Worm (Caenorhabditis elegans) whole organism, early embryonic: ENCODE results near the gene clec-34.

ENCODE experiments used
- B0310.2 ChIP-seq: sonication (generic microtip); optimal IDR thresholded peaks from 2 replicates; lab custom pipeline; 2016; ENCODE audit warnings: mild to moderate bottlenecking, missing genetic modification characterization, missing compliant biosample characterization
- F13C5.2 ChIP-seq: sonication (generic microtip); optimal IDR thresholded peaks from 2 replicates; lab custom pipeline; 2017; ENCODE audit warnings: mild to moderate bottlenecking, missing genetic modification characterization, inconsistent platforms, missing compliant biosample characterization
- ama-1 ChIP-seq: fragments of 150-350 bp; optimal IDR thresholded peaks from 2 replicates; lab custom pipeline; 2014
- ceh-13 ChIP-seq: fragments of 200-800 bp; sonication (Bioruptor generic); optimal IDR thresholded peaks from 2 replicates; lab custom pipeline; 2018; ENCODE audit warnings: mild to moderate bottlenecking, missing genetic modification characterization, missing compliant biosample characterization
- ceh-36 ChIP-seq: sonication (generic microtip); optimal IDR thresholded peaks from 2 replicates; lab custom pipeline; 2016; ENCODE audit warnings: missing genetic modification characterization, inconsistent platforms, missing compliant biosample characterization
- ets-7 ChIP-seq: sonication (generic microtip); optimal IDR thresholded peaks from 2 replicates; lab custom pipeline; 2016; ENCODE audit warnings: missing genotype, missing genetic modification characterization, missing compliant biosample characterization
- flt-1 ChIP-seq: fragments of 200-800 bp; sonication (Bioruptor generic); IDR thresholded peaks from 2 replicates; pipeline ENCODE4 v1.3.6; 2022; ENCODE audit warnings: missing genetic modification characterization, missing compliant biosample characterization
- hmbx-1 ChIP-seq: sonication (generic microtip); optimal IDR thresholded peaks from 2 replicates; lab custom pipeline; 2016; ENCODE audit warnings: mild to moderate bottlenecking, missing genetic modification characterization, missing compliant biosample characterization
- hnd-1 ChIP-seq: sonication (generic microtip); optimal IDR thresholded peaks from 2 replicates; lab custom pipeline; 2016; ENCODE audit warnings: missing genetic modification characterization, missing compliant biosample characterization
- pes-1 ChIP-seq: fragments of 200-800 bp; sonication (Bioruptor generic); IDR thresholded peaks from 2 replicates; pipeline ENCODE4 v1.3.6; 2022; ENCODE audit warnings: missing genetic modification reagents, missing genetic modification characterization, missing compliant biosample characterization
- sea-1 ChIP-seq: fragments of 200-800 bp; sonication (Bioruptor generic); conservative IDR thresholded peaks from 2 replicates; pipeline ENCODE4 v1.3.6; 2022; ENCODE audit warnings: missing genetic modification characterization, missing compliant biosample characterization
- tbx-11 ChIP-seq: fragments of 200-800 bp; sonication (Bioruptor generic); IDR thresholded peaks from 2 replicates; pipeline ENCODE4 v1.3.6; 2022; ENCODE audit warnings: missing genetic modification characterization, missing compliant biosample characterization
- tbx-37 ChIP-seq: fragments of 200-800 bp; sonication (Bioruptor generic); conservative IDR thresholded peaks from 2 replicates; pipeline ENCODE4 v1.3.6; 2022; ENCODE audit warnings: missing genetic modification reagents, missing genetic modification characterization, missing compliant biosample characterization
- tra-4 ChIP-seq: sonication (generic microtip); optimal IDR thresholded peaks from 2 replicates; lab custom pipeline; 2017; ENCODE audit warnings: missing genetic modification characterization, missing compliant biosample characterization

- TF ChIP-seq ama-1 (lab: Kevin White, UChicago) (no peak), pes-1 (no peak), sea-1 (GFP tag; lab: Robert Waterston, UW) (no peak), ceh-13 (GFP tag; lab: Kevin White, UChicago) (no peak), tbx-11 (GFP tag; lab: Robert Waterston, UW) (no peak), B0310.2 (tag; lab: Kevin White, UChicago) (no peak), hmbx-1 (tag; lab: Kevin White, UChicago) (no peak), hnd-1 (tag; lab: Kevin White, UChicago) (no peak), F13C5.2 (tag; lab: Kevin White, UChicago) (no peak), ets-7 (tag; lab: Kevin White, UChicago) (no peak), ceh-36 (no peak), flt-1 (GFP tag; lab: Robert Waterston, UW) (no peak), tbx-37 (GFP tag; lab: Robert Waterston, UW) (no peak), tra-4 (tag; lab: Kevin White, UChicago) (no peak)
Observed at ce11 chrV:16780554-16780953, 45.0 kb downstream of the clec-34 start.
